Worm (Caenorhabditis elegans): Measurements from ENCODE around the gene saeg-2.

saeg-2 gene

ce11 chrIII:9239983-9240382, at the start of gene saeg-2:
TSS of gene saeg-2 (plus strand) at chrIII:9240363.
- TF ChIP-seq hmg-1.2 (GFP tag; IDR thresholded peaks at IDR 0.05) (peak; percentile 68; the same call in 1 of the 2 replicates), ceh-27 (GFP tag; optimal IDR thresholded peaks at IDR 0.05) (peak; percentile 24), nhr-80 (tag; optimal IDR thresholded peaks at IDR 0.05) (peak; percentile 75), attf-5 (GFP tag; optimal IDR thresholded peaks at IDR 0.05) (peak; percentile 4), let-607 (tag; optimal IDR thresholded peaks at IDR 0.05) (no peak), ets-4 (GFP tag; optimal IDR thresholded peaks at IDR 0.05) (peak; percentile 22), mcd-1 (GFP tag; IDR thresholded peaks at IDR 0.05) (0 out of 2 replicates have a peak, but pooled peaks have one; percentile 15), pha-4 (tag; optimal IDR thresholded peaks at IDR 0.05) (no peak)

- no peak for TF ChIP-seq B0261.1 (tag; optimal IDR thresholded peaks at IDR 0.05)
- TF ChIP-seq dpl-1 (GFP tag; optimal IDR thresholded peaks at IDR 0.05): peak; percentile 64
- TF ChIP-seq efl-1 (GFP tag; optimal IDR thresholded peaks at IDR 0.05): peak; percentile 68
- peak; percentile 24; the same call in 1 of the 2 replicates for TF ChIP-seq mcd-1 (GFP tag; IDR thresholded peaks at IDR 0.05)
- TF ChIP-seq K11D2.4 (GFP tag; IDR thresholded peaks at IDR 0.05): no peak
- no peak for TF ChIP-seq dpff-1 (tag; optimal IDR thresholded peaks at IDR 0.05)
Observed at ce11 chrIII:9191091-9191490, 49.1 kb upstream of the saeg-2 start, which contains the start of gene cls-3. TSS of gene cls-3 (minus strand) at chrIII:9191109.

DNA sequence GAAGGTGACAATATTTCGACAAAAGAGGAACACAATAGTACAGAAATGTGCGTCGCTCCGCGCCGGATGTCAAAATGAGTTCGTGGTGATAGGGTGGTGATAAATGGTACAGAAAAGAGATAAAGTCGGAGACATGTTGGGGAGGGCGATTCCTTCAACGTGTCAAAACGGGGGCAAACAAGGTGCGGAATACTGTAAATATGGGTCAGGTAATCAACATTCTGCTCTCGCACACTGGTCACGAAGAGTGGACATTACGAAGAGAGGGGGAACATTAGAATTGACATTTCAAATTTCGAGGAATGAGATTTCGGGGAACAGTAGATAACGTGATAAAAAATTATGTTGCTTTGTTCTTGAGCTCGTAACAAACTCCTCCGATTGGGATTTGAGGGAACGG, 40.6 kb upstream of the saeg-2 start, which contains the start of gene ZC84.6:
Gene ZC84.6, minus strand, starts transcription at position 101 of the 400 bp plus-strand sequence.
- TF ChIP-seq lin-40 (tag; optimal IDR thresholded peaks at IDR 0.05) (no peak), tlf-1 (GFP tag; optimal IDR thresholded peaks at IDR 0.05) (no peak), snpc-3.4 (tag; optimal IDR thresholded peaks at IDR 0.05) (no peak), ceh-91 (GFP tag; IDR thresholded peaks at IDR 0.05) (no peak), madf-10 (tag; optimal IDR thresholded peaks at IDR 0.05) (no peak), Y67H2A.10 (GFP tag; conservative IDR thresholded peaks at IDR 0.05) (no peak), F39B2.1 (GFP tag; IDR thresholded peaks at IDR 0.05) (no peak), fkh-3 (tag; optimal IDR thresholded peaks at IDR 0.05) (no peak), gei-17 (GFP tag; optimal IDR thresholded peaks at IDR 0.05) (no peak), ztf-26 (tag; optimal IDR thresholded peaks at IDR 0.05) (no peak), lsl-1 (GFP tag; optimal IDR thresholded peaks at IDR 0.05) (no peak), ztf-22 (GFP tag; optimal IDR thresholded peaks at IDR 0.05) (no peak), hlh-12 (tag; optimal IDR thresholded peaks at IDR 0.05) (no peak), hsf-1 (GFP tag; IDR thresholded peaks at IDR 0.05) (no peak), zim-3 (tag; optimal IDR thresholded peaks at IDR 0.05) (no peak), Y53F4B.3 (GFP tag; IDR thresholded peaks at IDR 0.05) (no peak), hrde-1 (tag; optimal IDR thresholded peaks at IDR 0.05; ENCODE audit: borderline replicate concordance) (no peak), nfyb-1 (GFP tag; IDR thresholded peaks at IDR 0.05) (no peak), attf-3 (GFP tag; conservative IDR thresholded peaks at IDR 0.05) (no peak)

ce11 chrIII:9201977-9202376, 38.2 kb upstream of the saeg-2 start:
- no peak for TF ChIP-seq cebp-2 (GFP tag; IDR thresholded peaks at IDR 0.05)
- TF ChIP-seq nhr-179 (tag; optimal IDR thresholded peaks at IDR 0.05): no peak
- TF ChIP-seq nhr-80 (tag; optimal IDR thresholded peaks at IDR 0.05): no peak
- TF ChIP-seq atf-7 (tag; optimal IDR thresholded peaks at IDR 0.05): no peak
- no peak for TF ChIP-seq ZK185.1 (tag; optimal IDR thresholded peaks at IDR 0.05; ENCODE audit: poor library complexity, severe bottlenecking)
- no peak for TF ChIP-seq F22D6.2 (tag; optimal IDR thresholded peaks at IDR 0.05)
- no peak for TF ChIP-seq Y53F4B.3 (GFP tag; IDR thresholded peaks at IDR 0.05)
- TF ChIP-seq tlf-1 (GFP tag; optimal IDR thresholded peaks at IDR 0.05): no peak
- TF ChIP-seq xnd-1 (tag; optimal IDR thresholded peaks at IDR 0.05): no peak
- TF ChIP-seq D2030.7 (GFP tag; IDR thresholded peaks at IDR 0.05): no peak
- TF ChIP-seq chd-7 (tag; optimal IDR thresholded peaks at IDR 0.05): no peak
- no peak for TF ChIP-seq hsf-1 (GFP tag; IDR thresholded peaks at IDR 0.05)
- TF ChIP-seq athp-1 (tag; optimal IDR thresholded peaks at IDR 0.05): no peak
- TF ChIP-seq attf-3 (GFP tag; conservative IDR thresholded peaks at IDR 0.05): no peak
- no peak for TF ChIP-seq F57A8.1 (GFP tag; optimal IDR thresholded peaks at IDR 0.05)

Measured in whole organism, young adult.